Fruit fly (Drosophila melanogaster) whole organism, embryonic: ENCODE measurements around the gene SK.

Experiments
- BEAF-32 ChIP-seq: fragments of 200-800 bp; sonication (Bioruptor generic); optimal IDR thresholded peaks from 3 replicates; lab custom pipeline; 2017; ENCODE audit warnings: missing biosample characterization, missing genetic modification characterization, mild to moderate bottlenecking, moderate library complexity, missing genetic modification reagents
- BtbVII ChIP-seq: fragments of 200-800 bp; sonication (Bioruptor generic); optimal IDR thresholded peaks from 3 replicates; lab custom pipeline; 2017; ENCODE audit warnings: missing biosample characterization, mild to moderate bottlenecking, missing genetic modification characterization
- CG10431 ChIP-seq: fragments of 200-800 bp; sonication (Bioruptor generic); optimal IDR thresholded peaks from 3 replicates; lab custom pipeline; 2018; ENCODE audit warnings: missing biosample characterization, mild to moderate bottlenecking, missing genetic modification characterization
- CG10654 ChIP-seq: fragments of 200-800 bp; sonication (Bioruptor generic); optimal IDR thresholded peaks from 2 replicates; lab custom pipeline; 2016; ENCODE audit warnings: missing biosample characterization, missing genetic modification characterization
- CG12219 ChIP-seq: fragments of 200-800 bp; sonication (Bioruptor generic); optimal IDR thresholded peaks from 3 replicates; lab custom pipeline; 2018; ENCODE audit warnings: missing biosample characterization, mild to moderate bottlenecking, missing genetic modification characterization
- CG14441 ChIP-seq: fragments of 200-800 bp; sonication (Bioruptor generic); IDR thresholded peaks from 2 replicates; pipeline ENCODE4 v1.3.6; 2022; ENCODE audit warnings: missing biosample characterization, missing genetic modification characterization
- CG17361 ChIP-seq: fragments of 200-800 bp; sonication (Bioruptor generic); IDR thresholded peaks from 3 replicates; pipeline ENCODE4 v1.3.6; 2022; ENCODE audit warnings: missing biosample characterization, missing genetic modification characterization
- CG17385 ChIP-seq: fragments of 200-800 bp; sonication (Bioruptor generic); optimal IDR thresholded peaks from 3 replicates; lab custom pipeline; 2018; ENCODE audit warnings: missing biosample characterization, mild to moderate bottlenecking, missing genetic modification characterization
- CG18764 ChIP-seq: fragments of 200-800 bp; sonication (Bioruptor generic); optimal IDR thresholded peaks from 3 replicates; lab custom pipeline; 2016; ENCODE audit warnings: missing biosample characterization, missing genetic modification characterization
- CG31441 ChIP-seq: fragments of 200-800 bp; sonication (Bioruptor generic); IDR thresholded peaks from 2 replicates; pipeline ENCODE4 v1.3.6; 2022; ENCODE audit warnings: missing biosample characterization, missing genetic modification characterization
- CG32767 ChIP-seq: fragments of 200-800 bp; sonication (Bioruptor generic); IDR thresholded peaks from 2 replicates; pipeline ENCODE4 v1.3.6; 2022; ENCODE audit warnings: missing biosample characterization, missing genetic modification characterization
- CG3281 ChIP-seq: fragments of 200-800 bp; sonication (Bioruptor generic); optimal IDR thresholded peaks from 3 replicates; lab custom pipeline; 2017; ENCODE audit warnings: missing biosample characterization, mild to moderate bottlenecking, missing genetic modification characterization
- CG6683 ChIP-seq: fragments of 200-800 bp; sonication (Bioruptor generic); optimal IDR thresholded peaks from 2 replicates; lab custom pipeline; 2017; ENCODE audit warnings: missing biosample characterization, mild to moderate bottlenecking, missing genetic modification characterization, missing genetic modification reagents
- CG7357 ChIP-seq: fragments of 200-800 bp; sonication (Bioruptor generic); IDR thresholded peaks from 3 replicates; pipeline ENCODE4 v1.3.6; 2022; ENCODE audit warnings: missing biosample characterization, missing genetic modification characterization
- CG7745 ChIP-seq: fragments of 200-800 bp; sonication (Bioruptor generic); optimal IDR thresholded peaks from 2 replicates; lab custom pipeline; 2018; ENCODE audit warnings: missing biosample characterization, mild to moderate bottlenecking, missing genetic modification characterization, moderate library complexity
- CG8281 ChIP-seq: fragments of 200-800 bp; sonication (Bioruptor generic); optimal IDR thresholded peaks from 2 replicates; lab custom pipeline; 2018; ENCODE audit warnings: missing biosample characterization, mild to moderate bottlenecking, missing genetic modification characterization, moderate library complexity
- CG8290 ChIP-seq, 3 experiments: fragments of 200-800 bp; sonication (Bioruptor generic); optimal IDR thresholded peaks; 2 replicates each; lab custom pipeline; 2016 to 2019; ENCODE audit warnings: missing biosample characterization in 3 of 3, missing genetic modification characterization in 3 of 3, mild to moderate bottlenecking in 2 of 3, moderate library complexity in 1 of 3
- CG9609 ChIP-seq: fragments of 200-800 bp; sonication (Bioruptor generic); optimal IDR thresholded peaks from 3 replicates; lab custom pipeline; 2016; ENCODE audit warnings: missing biosample characterization, missing genetic modification characterization
- Camta ChIP-seq: fragments of 200-800 bp; sonication (Bioruptor generic); optimal IDR thresholded peaks from 2 replicates; lab custom pipeline; 2016; ENCODE audit warnings: missing biosample characterization, missing genetic modification characterization
- Dek ChIP-seq: fragments of 200-800 bp; sonication (Bioruptor generic); optimal IDR thresholded peaks from 3 replicates; lab custom pipeline; 2019; ENCODE audit warnings: missing biosample characterization, mild to moderate bottlenecking, missing genetic modification characterization, moderate library complexity
- Dll ChIP-seq: fragments of 200-800 bp; sonication (Bioruptor generic); IDR thresholded peaks from 4 replicates; pipeline ENCODE4 v1.3.6; 2022; ENCODE audit warnings: missing biosample characterization, missing genetic modification characterization; ENCODE audit not compliant: partially characterized antibody
- Doc3 ChIP-seq: fragments of 200-800 bp; sonication (Bioruptor generic); IDR thresholded peaks from 3 replicates; pipeline ENCODE4 v1.3.6; 2022; ENCODE audit warnings: missing biosample characterization, missing genetic modification characterization; ENCODE audit not compliant: partially characterized antibody
- Ets65A ChIP-seq: fragments of 200-800 bp; sonication (Bioruptor generic); peaks from one replicate; lab custom pipeline; 2016; ENCODE audit warnings: missing biosample characterization, missing genetic modification characterization
- Hey ChIP-seq: fragments of 200-800 bp; sonication (Bioruptor generic); optimal IDR thresholded peaks from 3 replicates; lab custom pipeline; 2018; ENCODE audit warnings: missing biosample characterization, mild to moderate bottlenecking, missing genetic modification characterization
- Meics ChIP-seq: fragments of 200-800 bp; sonication (Bioruptor generic); optimal IDR thresholded peaks from 2 replicates; lab custom pipeline; 2017; ENCODE audit warnings: missing biosample characterization, mild to moderate bottlenecking, missing genetic modification characterization
- Nf-YC ChIP-seq: fragments of 200-800 bp; optimal IDR thresholded peaks from 3 replicates; lab custom pipeline; 2019; ENCODE audit warnings: missing biosample characterization, mild to moderate bottlenecking, missing genetic modification characterization, moderate library complexity
- NfI ChIP-seq: fragments of 200-800 bp; sonication (Bioruptor generic); optimal IDR thresholded peaks from 3 replicates; lab custom pipeline; 2018; ENCODE audit warnings: missing biosample characterization, mild to moderate bottlenecking, missing genetic modification characterization, moderate library complexity
- Ravus ChIP-seq: fragments of 200-800 bp; sonication (Bioruptor generic); IDR thresholded peaks from 2 replicates; pipeline ENCODE4 v1.3.6; 2022; ENCODE audit warnings: missing biosample characterization, missing genetic modification characterization
- Rx ChIP-seq: fragments of 200-800 bp; sonication (Bioruptor generic); IDR thresholded peaks from 2 replicates; pipeline ENCODE4 v1.3.6; 2022; ENCODE audit warnings: missing biosample characterization, missing genetic modification characterization
- Vsx1 ChIP-seq: fragments of 200-800 bp; sonication (Bioruptor generic); optimal IDR thresholded peaks from 2 replicates; lab custom pipeline; 2017; ENCODE audit warnings: missing biosample characterization, mild to moderate bottlenecking, missing genetic modification characterization, missing genetic modification reagents
- ase ChIP-seq: fragments of 200-800 bp; sonication (Bioruptor generic); IDR thresholded peaks from 3 replicates; pipeline ENCODE4 v1.3.6; 2022; ENCODE audit warnings: missing biosample characterization, missing genetic modification characterization
- corto ChIP-seq: fragments of 200-800 bp; sonication (Bioruptor generic); optimal IDR thresholded peaks from 2 replicates; lab custom pipeline; 2016; ENCODE audit warnings: missing biosample characterization, mild to moderate bottlenecking, missing genetic modification characterization, moderate library complexity
- crc ChIP-seq: fragments of 200-800 bp; sonication (Bioruptor generic); optimal IDR thresholded peaks from 2 replicates; lab custom pipeline; 2016; ENCODE audit warnings: missing biosample characterization, missing genetic modification characterization
- dati ChIP-seq: fragments of 200-800 bp; sonication (Bioruptor generic); IDR thresholded peaks from 2 replicates; pipeline ENCODE4 v1.3.6; 2022; ENCODE audit warnings: missing biosample characterization, missing genetic modification characterization
- dimm ChIP-seq: fragments of 200-800 bp; sonication (Bioruptor generic); IDR thresholded peaks from 2 replicates; pipeline ENCODE4 v1.3.6; 2022; ENCODE audit warnings: missing biosample characterization, missing genetic modification characterization
- lola ChIP-seq, 3 experiments: fragments of >200 bp in 2 of 3; fragments of 200-800 bp in 1 of 3; sonication (Bioruptor generic) in 1 of 3; optimal IDR thresholded peaks; 2 replicates each; lab custom pipeline; 2017 to 2019; ENCODE audit warnings: missing biosample characterization in 3 of 3, missing genetic modification characterization in 3 of 3, mild to moderate bottlenecking in 1 of 3, moderate library complexity in 1 of 3
- nau ChIP-seq: fragments of 200-800 bp; sonication (Bioruptor generic); optimal IDR thresholded peaks from 3 replicates; lab custom pipeline; 2017; ENCODE audit warnings: missing biosample characterization, mild to moderate bottlenecking, missing genetic modification characterization, missing genetic modification reagents
- pan ChIP-seq, 4 experiments: fragments of >200 bp in 3 of 4; fragments of 200-800 bp in 1 of 4; sonication (Bioruptor generic) in 1 of 4; optimal IDR thresholded peaks in 3 of 4; IDR thresholded peaks in 1 of 4; 2 replicates each; pipeline versions ENCODE4 v1.3.6 to Lab custom; 2017 to 2022; ENCODE audit warnings: missing biosample characterization in 2 of 4, missing genetic modification characterization in 2 of 4, mixed read lengths in 1 of 4
- pho ChIP-seq: fragments of 200-800 bp; sonication (Bioruptor generic); optimal IDR thresholded peaks from 2 replicates; lab custom pipeline; 2016; ENCODE audit warnings: missing biosample characterization, missing genetic modification characterization
- prd ChIP-seq, 3 experiments: fragments of >200 bp in 2 of 3; fragments of 200-800 bp in 1 of 3; sonication (Bioruptor generic) in 1 of 3; optimal IDR thresholded peaks in 2 of 3; IDR thresholded peaks in 1 of 3; 2 replicates in 2 of 3; 3 replicates in 1 of 3; pipeline versions ENCODE4 v1.3.6 to Lab custom; 2017 to 2022; ENCODE audit warnings: missing biosample characterization in 1 of 3, missing genetic modification characterization in 1 of 3
- pum ChIP-seq: fragments of 200-800 bp; sonication (Bioruptor generic); optimal IDR thresholded peaks from 2 replicates; lab custom pipeline; 2016; ENCODE audit warnings: missing biosample characterization, missing genetic modification characterization
- ranshi ChIP-seq: fragments of 200-800 bp; sonication (Bioruptor generic); IDR thresholded peaks from 2 replicates; pipeline ENCODE4 v1.3.6; 2022; ENCODE audit warnings: missing biosample characterization, missing genetic modification characterization
- sens-2 ChIP-seq: fragments of 200-800 bp; sonication (Bioruptor generic); IDR thresholded peaks from 2 replicates; pipeline ENCODE4 v1.3.6; 2022; ENCODE audit warnings: missing biosample characterization, missing genetic modification characterization
- sna ChIP-seq: fragments of 200-800 bp; sonication (Bioruptor generic); IDR thresholded peaks from 2 replicates; pipeline ENCODE4 v1.3.6; 2022; ENCODE audit warnings: missing biosample characterization, missing genetic modification characterization; ENCODE audit not compliant: partially characterized antibody
- sqz ChIP-seq: fragments of 200-800 bp; sonication (Bioruptor generic); optimal IDR thresholded peaks from 3 replicates; lab custom pipeline; 2018; ENCODE audit warnings: missing biosample characterization, mild to moderate bottlenecking, missing genetic modification characterization
- ssp ChIP-seq: fragments of 200-800 bp; sonication (Bioruptor generic); IDR thresholded peaks from 2 replicates; pipeline ENCODE4 v1.3.6; 2022; ENCODE audit warnings: missing biosample characterization, missing genetic modification characterization

SK gene

dm6 chrX:5419045-5419901 lies 79.2 kb downstream of the SK start (continued):
- TF ChIP-seq Vsx1 = peak; percentile 44
- TF ChIP-seq CG10431 (GFP tag; lab: Kevin White, UChicago) = no peak
- TF ChIP-seq sna (GFP tag; lab: Robert Waterston, UW) = no peak
- no peak for TF ChIP-seq CG7745 (tag; lab: Kevin White, UChicago)
- TF ChIP-seq CG3281 (GFP tag; lab: Kevin White, UChicago) = peak; percentile 70
- peak; percentile 58 for TF ChIP-seq Ravus (GFP tag; lab: Robert Waterston, UW)
- TF ChIP-seq CG9609 (GFP tag; lab: Kevin White, UChicago) = peak; percentile 53
- TF ChIP-seq BtbVII (GFP tag; lab: Kevin White, UChicago) = peak; percentile 45
- peak; percentile 60 for TF ChIP-seq CG12219 (GFP tag; lab: Kevin White, UChicago)
- TF ChIP-seq pho (GFP tag; lab: Kevin White, UChicago) = peak; percentile 52
- TF ChIP-seq pan (optimal IDR thresholded peaks at IDR 0.05; lab: Kevin White, UChicago) = no peak
- TF ChIP-seq pan (GFP tag; optimal IDR thresholded peaks at IDR 0.05 in 1 of 2, IDR thresholded peaks at IDR 0.05 in 1 of 2) = peak in 1 of 2 experiments; percentile 88
- no peak for TF ChIP-seq dimm (GFP tag; lab: Robert Waterston, UW)
- TF ChIP-seq Ets65A = peak; percentile 90
- no peak for TF ChIP-seq Doc3 (GFP tag; lab: Robert Waterston, UW)
- no peak for TF ChIP-seq prd (optimal IDR thresholded peaks at IDR 0.05; lab: Kevin White, UChicago)
- peak; percentile 78 for TF ChIP-seq prd (GFP tag; IDR thresholded peaks at IDR 0.05; lab: Robert Waterston, UW)
- TF ChIP-seq CG32767 (GFP tag; lab: Robert Waterston, UW) = peak; percentile 46; the same call in 1 of the 2 replicates
- TF ChIP-seq Meics (GFP tag; lab: Kevin White, UChicago) = peak; percentile 82
- peak; percentile 64 for TF ChIP-seq CG8281
- TF ChIP-seq nau = peak; percentile 67
- TF ChIP-seq lola (GFP tag; optimal IDR thresholded peaks at IDR 0.05; lab: Kevin White, UChicago) = peak in 1 of 3 experiments; percentile 37
- TF ChIP-seq Nf-YC (tag; lab: Kevin White, UChicago) = no peak
- TF ChIP-seq CG14441 = peak; percentile 89
- peak; percentile 74; the same call in 2 of the 3 replicates for TF ChIP-seq CG7357 (GFP tag; lab: Robert Waterston, UW)
- peak; percentile 67 for TF ChIP-seq CG17361 (GFP tag; lab: Robert Waterston, UW)
- TF ChIP-seq CG17385 = peak; percentile 73
- peak; percentile 44; the same call in 1 of the 2 replicates for TF ChIP-seq dati (GFP tag; lab: Robert Waterston, UW)
- TF ChIP-seq ssp = peak; percentile 62
- TF ChIP-seq CG18764 (GFP tag; lab: Kevin White, UChicago) = peak; percentile 39
- peak; percentile 3 for TF ChIP-seq Hey
- peak; percentile 63 for TF ChIP-seq pum (GFP tag; lab: Kevin White, UChicago)
- TF ChIP-seq CG10654 (GFP tag; lab: Kevin White, UChicago) = peak; percentile 53
- TF ChIP-seq Dll (GFP tag; lab: Robert Waterston, UW) = no peak
- TF ChIP-seq NfI = peak; percentile 77
- peak; percentile 71 for TF ChIP-seq crc
- peak; percentile 86 for TF ChIP-seq sqz (GFP tag; lab: Kevin White, UChicago)
- peak; percentile 74; the same call in 1 of the 2 replicates for TF ChIP-seq ranshi (GFP tag; lab: Robert Waterston, UW)
- TF ChIP-seq Dek (tag; lab: Kevin White, UChicago) = peak; percentile 81
- peak; percentile 69 for TF ChIP-seq Camta (GFP tag; lab: Kevin White, UChicago)
- peak; percentile 60; the same call in 1 of the 2 replicates for TF ChIP-seq sens-2 (GFP tag; lab: Robert Waterston, UW)
- peak; percentile 52 for TF ChIP-seq CG6683 (GFP tag; lab: Kevin White, UChicago)
- peak; percentile 67 for TF ChIP-seq CG31441
- TF ChIP-seq Rx (GFP tag; lab: Robert Waterston, UW) = peak; percentile 76
- TF ChIP-seq ase (GFP tag; lab: Robert Waterston, UW) = peak; percentile 82
- no peak for TF ChIP-seq corto (GFP tag; lab: Kevin White, UChicago)
- no peak for TF ChIP-seq BEAF-32 (GFP tag; lab: Kevin White, UChicago)
- peak; percentile 39 for TF ChIP-seq CG8290 (GFP tag; optimal IDR thresholded peaks at IDR 0.05; lab: Kevin White, UChicago)
- TF ChIP-seq CG8290 (tag; optimal IDR thresholded peaks at IDR 0.05; lab: Kevin White, UChicago) = peak in 1 of 2 experiments; percentile 62
